Worm (Caenorhabditis elegans): ENCODE results near the gene C47E12.13.
A peak's percentile ranks its signal among the peaks of the same experiment; 100 is the strongest.

C47E12.13 gene

DNA sequence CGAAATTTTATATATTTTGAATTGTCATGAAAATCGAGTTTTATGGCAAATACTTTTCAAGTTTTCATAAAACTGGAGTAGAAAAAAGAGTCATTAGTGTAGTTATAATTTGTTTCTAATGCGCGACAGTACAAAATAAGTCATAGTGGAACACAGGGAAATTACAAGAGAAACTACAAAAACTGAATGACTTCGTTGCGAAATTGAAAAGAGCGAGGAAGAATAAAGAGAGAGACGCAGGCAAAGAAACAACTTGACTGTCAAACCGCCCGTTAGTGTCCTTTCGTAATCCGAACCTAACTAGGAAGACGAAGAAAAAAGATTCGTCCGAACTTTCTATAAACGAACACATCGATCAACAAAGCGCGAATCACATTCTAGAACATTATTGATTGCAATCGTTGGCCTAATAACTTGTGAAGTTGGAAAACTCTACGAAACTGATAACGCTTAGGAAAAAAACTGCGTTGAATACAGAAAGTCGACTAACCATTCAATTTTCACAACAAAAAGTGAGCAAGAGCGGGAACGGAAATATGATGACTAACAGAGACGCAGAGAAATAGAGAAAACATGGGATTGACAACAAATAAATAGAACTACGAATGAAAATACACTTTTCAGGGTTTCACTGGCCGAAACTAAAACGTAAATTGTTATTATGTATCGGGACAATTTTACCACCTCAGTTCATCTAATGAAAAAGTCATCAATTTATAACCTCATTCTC is 13.1 kb downstream of the C47E12.13 start:
- TF ChIP-seq lin-39 (tag; optimal IDR thresholded peaks at IDR 0.05) (no peak), skn-1 (tag; optimal IDR thresholded peaks at IDR 0.05) (peak; percentile 79), pha-4 (tag; optimal IDR thresholded peaks at IDR 0.05) (peak; percentile 67), eor-1 (tag; optimal IDR thresholded peaks at IDR 0.05) (no peak), ama-1 (optimal IDR thresholded peaks at IDR 0.05) (peak; percentile 61), hmg-11 (tag; optimal IDR thresholded peaks at IDR 0.05) (peak; percentile 20), elt-2 (tag; optimal IDR thresholded peaks at IDR 0.05) (peak; percentile 31), fkh-2 (tag; optimal IDR thresholded peaks at IDR 0.05) (no peak)

- peak; percentile 2 for TF ChIP-seq elt-2 (tag; optimal IDR thresholded peaks at IDR 0.05)
- no peak for TF ChIP-seq R02D3.7 (tag; optimal IDR thresholded peaks at IDR 0.05)
- TF ChIP-seq lsy-12 (tag; optimal IDR thresholded peaks at IDR 0.05), result peak; percentile 12
Observed at ce11 chrIV:9989416-9989815, 17.3 kb downstream of the C47E12.13 start.

ce11 chrIV:9982895-9983294 is 23.8 kb downstream of the C47E12.13 start, which contains the start of gene mam-2:
Gene mam-2, plus strand, starts transcription at chrIV:9983195.
- TF ChIP-seq nhr-23 (tag; optimal IDR thresholded peaks at IDR 0.05), result no peak

DNA sequence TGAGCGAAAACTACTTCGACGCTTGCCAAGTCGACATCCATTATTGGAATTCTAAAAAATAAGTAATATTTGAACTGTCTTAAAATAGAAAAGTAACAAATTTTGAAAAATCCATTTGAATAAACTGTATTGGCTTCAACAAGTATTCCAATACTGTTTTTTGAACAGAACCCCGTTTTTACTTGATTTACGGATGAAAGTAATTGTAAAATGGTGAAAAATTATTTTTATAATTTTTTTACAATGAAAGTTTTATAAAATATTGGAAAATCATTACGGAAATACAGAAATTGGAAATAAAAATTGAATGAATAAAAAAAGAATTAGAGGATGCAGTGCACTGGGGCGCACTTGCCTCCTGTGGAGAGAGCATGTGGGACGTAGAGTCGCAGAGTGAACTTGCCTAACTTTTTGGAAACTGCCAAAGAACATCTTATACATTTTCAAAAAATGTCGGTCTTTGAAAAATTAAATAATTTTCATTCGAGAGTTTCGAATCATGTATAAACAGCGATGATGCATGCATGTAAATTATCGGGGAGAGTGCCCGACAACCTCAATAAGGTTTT is 24.4 kb downstream of the C47E12.13 start, which contains the start of gene rrp-1:
rrp-1 (minus strand) TSS at position 51 of the 569 bp plus-strand sequence.
- TF ChIP-seq jun-1 (tag; optimal IDR thresholded peaks at IDR 0.05), result no peak
- peak; percentile 4 for TF ChIP-seq lin-15B (tag; optimal IDR thresholded peaks at IDR 0.05)
- peak; percentile 6 for TF ChIP-seq nfya-1 (tag; optimal IDR thresholded peaks at IDR 0.05; ENCODE audit: insufficient read depth)

DNA sequence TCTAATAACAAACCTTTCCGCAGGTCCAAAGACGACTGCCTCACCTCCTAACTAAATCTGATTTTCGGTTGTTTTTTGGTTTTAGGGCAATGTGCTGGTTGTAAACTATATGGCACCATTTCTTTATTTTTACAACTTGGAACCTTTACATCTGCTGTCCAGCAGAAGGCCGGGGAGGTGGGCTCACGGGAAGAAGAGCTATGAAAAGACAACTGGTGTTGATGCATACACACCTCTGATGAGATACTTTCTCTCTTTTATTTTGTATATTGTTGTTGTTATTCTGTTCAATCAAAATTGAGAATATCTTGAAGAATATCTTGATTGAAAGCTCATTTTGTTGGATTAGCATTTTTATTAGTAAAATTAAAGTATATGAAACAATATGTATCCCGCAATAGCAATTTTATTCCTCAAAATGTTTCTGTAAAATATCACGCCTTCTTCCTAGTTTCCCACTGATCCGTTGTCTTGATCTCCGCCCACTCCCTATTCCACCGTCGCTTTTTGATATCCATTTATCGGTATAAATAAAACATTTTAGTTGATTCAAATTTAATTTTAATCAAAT is 29.0 kb downstream of the C47E12.13 start, which contains the start of gene dhp-2:
dhp-2 (plus strand) TSS at position 521 of the 571 bp plus-strand sequence.
- TF ChIP-seq ceh-9 (tag; optimal IDR thresholded peaks at IDR 0.05) (no peak), zag-1 (tag; optimal IDR thresholded peaks at IDR 0.05) (no peak), sea-2 (GFP tag; optimal IDR thresholded peaks at IDR 0.05) (no peak), mml-1 (tag; optimal IDR thresholded peaks at IDR 0.05) (no peak), nhr-237 (tag; optimal IDR thresholded peaks at IDR 0.05) (no peak), unc-39 (tag; optimal IDR thresholded peaks at IDR 0.05) (no peak), pha-4 (tag; optimal IDR thresholded peaks at IDR 0.05) (no peak), jun-1 (tag; optimal IDR thresholded peaks at IDR 0.05) (no peak), nhr-11 (tag; optimal IDR thresholded peaks at IDR 0.05) (no peak), ceh-16 (tag; optimal IDR thresholded peaks at IDR 0.05) (no peak), nhr-67 (tag; optimal IDR thresholded peaks at IDR 0.05) (no peak), hmg-11 (tag; optimal IDR thresholded peaks at IDR 0.05) (no peak), egl-5 (tag; optimal IDR thresholded peaks at IDR 0.05) (no peak), egl-27 (tag; optimal IDR thresholded peaks at IDR 0.05) (no peak), pqm-1 (tag; optimal IDR thresholded peaks at IDR 0.05) (no peak), ceh-28 (tag; optimal IDR thresholded peaks at IDR 0.05) (no peak), nfya-1 (tag; optimal IDR thresholded peaks at IDR 0.05; ENCODE audit: insufficient read depth) (no peak), nhr-12 (tag; optimal IDR thresholded peaks at IDR 0.05) (no peak)

ce11 chrIV:9976284-9976683 is 30.4 kb downstream of the C47E12.13 start, which contains the start of gene C47E12.14:
Gene C47E12.14, minus strand, starts transcription at chrIV:9976384.
- TF ChIP-seq daf-12 (tag; optimal IDR thresholded peaks at IDR 0.05) (no peak), mml-1 (tag; optimal IDR thresholded peaks at IDR 0.05) (no peak), nfya-1 (tag; optimal IDR thresholded peaks at IDR 0.05; ENCODE audit: insufficient read depth) (no peak), zag-1 (tag; optimal IDR thresholded peaks at IDR 0.05) (no peak), nhr-28 (tag; optimal IDR thresholded peaks at IDR 0.05) (no peak), lin-15B (tag; optimal IDR thresholded peaks at IDR 0.05) (no peak)

Data from whole organism, L3 larva.